Fruit fly (Drosophila melanogaster) whole organism, embryonic: ENCODE data around the gene Creld.

Experiments
- Bgb ChIP-seq: fragments of 200-800 bp; sonication (Bioruptor generic); IDR thresholded peaks from 2 replicates; pipeline ENCODE4 v1.3.6; 2022; ENCODE audit warnings: missing biosample characterization, missing genetic modification characterization; ENCODE audit not compliant: partially characterized antibody
- CG10654 ChIP-seq: fragments of 200-800 bp; sonication (Bioruptor generic); optimal IDR thresholded peaks from 2 replicates; lab custom pipeline; 2016; ENCODE audit warnings: missing biosample characterization, missing genetic modification characterization
- CG11085 ChIP-seq: fragments of 200-800 bp; sonication (Bioruptor generic); IDR thresholded peaks from 2 replicates; pipeline ENCODE4 v1.3.6; 2022; ENCODE audit warnings: missing biosample characterization, missing genetic modification characterization
- CG11504 ChIP-seq: fragments of 200-800 bp; sonication (Bioruptor generic); optimal IDR thresholded peaks from 3 replicates; lab custom pipeline; 2019; ENCODE audit warnings: missing biosample characterization, mild to moderate bottlenecking, missing genetic modification characterization, moderate library complexity
- CG11696 ChIP-seq: fragments of 200-800 bp; sonication (Bioruptor generic); IDR thresholded peaks from 2 replicates; pipeline ENCODE4 v1.3.6; 2022; ENCODE audit warnings: missing biosample characterization, missing genetic modification characterization
- CG12219 ChIP-seq: fragments of 200-800 bp; sonication (Bioruptor generic); optimal IDR thresholded peaks from 3 replicates; lab custom pipeline; 2018; ENCODE audit warnings: missing biosample characterization, mild to moderate bottlenecking, missing genetic modification characterization
- CG12744 ChIP-seq: fragments of 200-800 bp; sonication (Bioruptor generic); optimal IDR thresholded peaks from 2 replicates; lab custom pipeline; 2016; ENCODE audit warnings: missing biosample characterization, missing genetic modification characterization
- CG13287 ChIP-seq: fragments of 200-800 bp; sonication (Bioruptor generic); IDR thresholded peaks from 2 replicates; pipeline ENCODE4 v1.3.6; 2022; ENCODE audit warnings: missing biosample characterization, missing genetic modification characterization; ENCODE audit not compliant: partially characterized antibody
- CG14050 ChIP-seq: fragments of 200-800 bp; sonication (Bioruptor generic); IDR thresholded peaks from 3 replicates; pipeline ENCODE4 v1.3.6; 2022; ENCODE audit warnings: missing biosample characterization, missing genetic modification characterization
- CG14441 ChIP-seq: fragments of 200-800 bp; sonication (Bioruptor generic); IDR thresholded peaks from 2 replicates; pipeline ENCODE4 v1.3.6; 2022; ENCODE audit warnings: missing biosample characterization, missing genetic modification characterization
- CG14965 ChIP-seq: fragments of 200-800 bp; sonication (Bioruptor generic); optimal IDR thresholded peaks from 2 replicates; lab custom pipeline; 2016; ENCODE audit warnings: missing biosample characterization, missing genetic modification characterization, borderline replicate concordance
- CG15479 ChIP-seq: fragments of 200-800 bp; sonication (Bioruptor generic); optimal IDR thresholded peaks from 3 replicates; lab custom pipeline; 2019; ENCODE audit warnings: missing biosample characterization, mild to moderate bottlenecking, missing genetic modification characterization, moderate library complexity
- CG16813 ChIP-seq: fragments of 200-800 bp; sonication (Bioruptor generic); IDR thresholded peaks from 3 replicates; pipeline ENCODE4 v1.3.6; 2022; ENCODE audit warnings: missing biosample characterization, missing genetic modification characterization; ENCODE audit not compliant: partially characterized antibody
- CG17612 ChIP-seq: fragments of 200-800 bp; sonication (Bioruptor generic); IDR thresholded peaks from 2 replicates; pipeline ENCODE4 v1.3.6; 2022; ENCODE audit warnings: missing biosample characterization, missing genetic modification characterization
- CG2116 ChIP-seq: fragments of 200-800 bp; sonication (Bioruptor generic); optimal IDR thresholded peaks from 3 replicates; lab custom pipeline; 2018; ENCODE audit warnings: missing biosample characterization, mild to moderate bottlenecking, missing genetic modification characterization
- CG2889 ChIP-seq: fragments of 200-800 bp; sonication (Bioruptor generic); IDR thresholded peaks from 3 replicates; pipeline ENCODE4 v1.3.6; 2022; ENCODE audit warnings: missing biosample characterization, missing genetic modification characterization
- CG30020 ChIP-seq: fragments of 200-800 bp; optimal IDR thresholded peaks from 2 replicates; lab custom pipeline; 2019; ENCODE audit warnings: missing biosample characterization, mild to moderate bottlenecking, missing genetic modification characterization, moderate library complexity
- CG31441 ChIP-seq: fragments of 200-800 bp; sonication (Bioruptor generic); IDR thresholded peaks from 2 replicates; pipeline ENCODE4 v1.3.6; 2022; ENCODE audit warnings: missing biosample characterization, missing genetic modification characterization
- CG33557 ChIP-seq: fragments of 200-800 bp; sonication (Bioruptor generic); optimal IDR thresholded peaks from 2 replicates; lab custom pipeline; 2019; ENCODE audit warnings: missing biosample characterization, mild to moderate bottlenecking, missing genetic modification characterization, moderate library complexity
- CG3838 ChIP-seq: fragments of 200-800 bp; sonication (Bioruptor generic); optimal IDR thresholded peaks from 3 replicates; lab custom pipeline; 2016; ENCODE audit warnings: missing biosample characterization, missing genetic modification characterization
- CG6689 ChIP-seq: fragments of 200-800 bp; sonication (Bioruptor generic); IDR thresholded peaks from 2 replicates; pipeline ENCODE4 v1.3.6; 2022; ENCODE audit warnings: missing biosample characterization, missing genetic modification characterization
- CG7745 ChIP-seq: fragments of 200-800 bp; sonication (Bioruptor generic); optimal IDR thresholded peaks from 2 replicates; lab custom pipeline; 2018; ENCODE audit warnings: missing biosample characterization, mild to moderate bottlenecking, missing genetic modification characterization, moderate library complexity
- CG7786 ChIP-seq: fragments of 200-800 bp; sonication (Bioruptor generic); optimal IDR thresholded peaks from 2 replicates; lab custom pipeline; 2016; ENCODE audit warnings: missing biosample characterization, missing genetic modification characterization
- CG7987 ChIP-seq: fragments of 200-800 bp; sonication (Bioruptor generic); optimal IDR thresholded peaks from 2 replicates; lab custom pipeline; 2018; ENCODE audit warnings: missing biosample characterization, mild to moderate bottlenecking, missing genetic modification characterization, moderate library complexity
- CTCF ChIP-seq: fragments of 200-800 bp; sonication (Bioruptor generic); optimal IDR thresholded peaks from 2 replicates; lab custom pipeline; 2017; ENCODE audit warnings: missing biosample characterization, mild to moderate bottlenecking, missing genetic modification characterization, moderate library complexity
- CrebB ChIP-seq: fragments of 200-800 bp; sonication (Bioruptor generic); optimal IDR thresholded peaks from 3 replicates; lab custom pipeline; 2018; ENCODE audit warnings: missing biosample characterization, mild to moderate bottlenecking, missing genetic modification characterization
- Dbx ChIP-seq: fragments of 200-800 bp; sonication (Bioruptor generic); IDR thresholded peaks from 3 replicates; pipeline ENCODE4 v1.3.6; 2022; ENCODE audit warnings: missing biosample characterization, missing genetic modification characterization
- Dll ChIP-seq: fragments of 200-800 bp; sonication (Bioruptor generic); IDR thresholded peaks from 4 replicates; pipeline ENCODE4 v1.3.6; 2022; ENCODE audit warnings: missing biosample characterization, missing genetic modification characterization; ENCODE audit not compliant: partially characterized antibody
- Dref ChIP-seq: fragments of 200-800 bp; sonication (Bioruptor generic); IDR thresholded peaks from 2 replicates; pipeline ENCODE4 v1.3.6; 2022; ENCODE audit warnings: missing biosample characterization, missing genetic modification characterization
- ERR ChIP-seq: fragments of 200-800 bp; sonication (Bioruptor generic); optimal IDR thresholded peaks from 2 replicates; lab custom pipeline; 2016; ENCODE audit warnings: missing biosample characterization, missing genetic modification characterization
- Fer3 ChIP-seq: fragments of 200-800 bp; sonication (Bioruptor generic); optimal IDR thresholded peaks from 2 replicates; lab custom pipeline; 2018; ENCODE audit warnings: missing biosample characterization, mild to moderate bottlenecking, missing genetic modification characterization, moderate library complexity
- H15 ChIP-seq: fragments of 200-800 bp; sonication (Bioruptor generic); IDR thresholded peaks from 3 replicates; pipeline ENCODE4 v1.3.6; 2022; ENCODE audit warnings: missing biosample characterization, missing genetic modification characterization
- HmgZ ChIP-seq: fragments of 200-800 bp; sonication (Bioruptor generic); optimal IDR thresholded peaks from 2 replicates; lab custom pipeline; 2018; ENCODE audit warnings: missing biosample characterization, mild to moderate bottlenecking, missing genetic modification characterization
- Hmr ChIP-seq: fragments of 200-800 bp; sonication (Bioruptor generic); optimal IDR thresholded peaks from 3 replicates; lab custom pipeline; 2017; ENCODE audit warnings: mild to moderate bottlenecking, missing biosample characterization, missing genetic modification reagents, missing genetic modification characterization
- MTF-1 ChIP-seq: fragments of 200-800 bp; sonication (Bioruptor generic); optimal IDR thresholded peaks from 2 replicates; lab custom pipeline; 2018; ENCODE audit warnings: missing biosample characterization, mild to moderate bottlenecking, missing genetic modification characterization, borderline replicate concordance
- Meics ChIP-seq: fragments of 200-800 bp; sonication (Bioruptor generic); optimal IDR thresholded peaks from 2 replicates; lab custom pipeline; 2017; ENCODE audit warnings: missing biosample characterization, mild to moderate bottlenecking, missing genetic modification characterization
- Sin3A ChIP-seq: fragments of >200 bp; optimal IDR thresholded peaks from 2 replicates; lab custom pipeline; 2018
- Sry-δ ChIP-seq: fragments of 200-800 bp; sonication (Bioruptor generic); optimal IDR thresholded peaks from 2 replicates; lab custom pipeline; 2016; ENCODE audit warnings: missing biosample characterization, missing genetic modification characterization
- Xbp1 ChIP-seq: fragments of 200-800 bp; sonication (Bioruptor generic); optimal IDR thresholded peaks from 3 replicates; lab custom pipeline; 2016; ENCODE audit warnings: missing biosample characterization, mild to moderate bottlenecking, missing genetic modification characterization
- amos ChIP-seq: fragments of 200-800 bp; sonication (Bioruptor generic); IDR thresholded peaks from 2 replicates; pipeline ENCODE4 v1.3.6; 2022; ENCODE audit warnings: missing biosample characterization, missing genetic modification characterization; ENCODE audit not compliant: partially characterized antibody
- ato ChIP-seq: fragments of 200-800 bp; sonication (Bioruptor generic); IDR thresholded peaks from 2 replicates; pipeline ENCODE4 v1.3.6; 2022; ENCODE audit warnings: missing biosample characterization, missing genetic modification characterization; ENCODE audit not compliant: partially characterized antibody
- bab2 ChIP-seq: fragments of 200-800 bp; sonication (Bioruptor generic); optimal IDR thresholded peaks from 2 replicates; lab custom pipeline; 2016; ENCODE audit warnings: missing biosample characterization, missing genetic modification characterization
- btn ChIP-seq: fragments of 200-800 bp; sonication (Bioruptor generic); optimal IDR thresholded peaks from 2 replicates; lab custom pipeline; 2016; ENCODE audit warnings: missing biosample characterization, missing genetic modification characterization
- croc ChIP-seq: fragments of 200-800 bp; sonication (Bioruptor generic); conservative IDR thresholded peaks from 3 replicates; pipeline ENCODE4 v1.3.6; 2022; ENCODE audit warnings: missing biosample characterization, missing genetic modification characterization
- eve ChIP-seq, 2 experiments: fragments of >200 bp; optimal IDR thresholded peaks; 2 replicates each; lab custom pipeline; 2017; ENCODE audit warnings: missing biosample characterization in 2 of 2, missing genetic modification characterization in 2 of 2
- gcm2 ChIP-seq: fragments of 200-800 bp; sonication (Bioruptor generic); optimal IDR thresholded peaks from 2 replicates; lab custom pipeline; 2016; ENCODE audit warnings: missing biosample characterization, missing genetic modification characterization
- grau ChIP-seq: fragments of 200-800 bp; optimal IDR thresholded peaks from 3 replicates; lab custom pipeline; 2019; ENCODE audit warnings: missing biosample characterization, mild to moderate bottlenecking, missing genetic modification characterization, moderate library complexity
- her ChIP-seq: fragments of 200-800 bp; sonication (Bioruptor generic); optimal IDR thresholded peaks from 2 replicates; lab custom pipeline; 2016; ENCODE audit warnings: missing biosample characterization, missing genetic modification characterization
- mld ChIP-seq: fragments of 200-800 bp; sonication (Bioruptor generic); IDR thresholded peaks from 3 replicates; pipeline ENCODE4 v1.3.6; 2022; ENCODE audit warnings: missing biosample characterization, missing genetic modification characterization; ENCODE audit not compliant: partially characterized antibody
- slp2 ChIP-seq: fragments of 200-800 bp; sonication (Bioruptor generic); optimal IDR thresholded peaks from 2 replicates; lab custom pipeline; 2016; ENCODE audit warnings: missing biosample characterization, missing genetic modification characterization
- wek ChIP-seq: fragments of 200-800 bp; sonication (Bioruptor generic); optimal IDR thresholded peaks from 3 replicates; lab custom pipeline; 2018; ENCODE audit warnings: missing biosample characterization, mild to moderate bottlenecking, missing genetic modification characterization, moderate library complexity
- zen ChIP-seq: fragments of 200-800 bp; sonication (Bioruptor generic); optimal IDR thresholded peaks from 3 replicates; lab custom pipeline; 2018; ENCODE audit warnings: missing biosample characterization, mild to moderate bottlenecking, missing genetic modification characterization, moderate library complexity

Creld gene

DNA sequence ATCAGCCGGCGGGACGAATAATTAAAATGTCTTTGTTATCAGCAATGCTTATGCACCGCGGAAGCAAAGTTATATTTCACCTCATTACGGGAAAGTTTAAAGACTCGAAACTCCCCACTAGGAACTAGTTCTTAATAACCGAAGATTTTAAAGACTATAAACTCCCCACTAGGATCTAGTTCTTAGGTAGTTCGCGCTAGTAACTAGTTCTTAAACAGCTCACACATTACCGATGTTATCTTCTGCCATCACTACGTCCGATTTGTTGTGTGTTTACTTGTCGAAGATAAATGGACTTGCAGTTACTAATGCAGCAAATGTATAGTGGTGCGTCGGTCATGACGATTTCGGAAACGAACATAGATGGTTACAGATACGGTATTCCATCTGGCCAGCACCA lies 40.9 kb downstream of the Creld start, which contains the start of the genes CG31974 and CG11454 (continued):
- TF ChIP-seq wek (GFP tag; lab: Kevin White, UChicago): peak; percentile 3
- TF ChIP-seq Xbp1 (GFP tag; lab: Kevin White, UChicago): no peak
- TF ChIP-seq Fer3 (tag; lab: Kevin White, UChicago): peak; percentile 7
- TF ChIP-seq CG3838: no peak
- no peak for TF ChIP-seq ERR
- no peak for TF ChIP-seq CG14441 (GFP tag; lab: Robert Waterston, UW)
- no peak for TF ChIP-seq CG11696 (GFP tag; lab: Robert Waterston, UW)
- TF ChIP-seq croc (GFP tag; lab: Robert Waterston, UW): no peak
- no peak for TF ChIP-seq CG10654 (GFP tag; lab: Kevin White, UChicago)
- no peak for TF ChIP-seq MTF-1
- TF ChIP-seq CG16813 (GFP tag; lab: Robert Waterston, UW): peak; percentile 67; the same call in 2 of the 3 replicates
- TF ChIP-seq Sry-δ (GFP tag; lab: Kevin White, UChicago): peak; percentile 90
- TF ChIP-seq CG7745: no peak
- TF ChIP-seq amos: peak; percentile 94
- no peak for TF ChIP-seq bab2
- no peak for TF ChIP-seq CG15479 (GFP tag; lab: Kevin White, UChicago)
- TF ChIP-seq zen (tag; lab: Kevin White, UChicago): no peak
- TF ChIP-seq CG2116: peak; percentile 29
- TF ChIP-seq CTCF (GFP tag; lab: Kevin White, UChicago): peak; percentile 43
- no peak for TF ChIP-seq CG2889 (GFP tag; lab: Robert Waterston, UW)
- peak; percentile 88 for TF ChIP-seq Dll (GFP tag; lab: Robert Waterston, UW)
- no peak for TF ChIP-seq CG14050 (GFP tag; lab: Robert Waterston, UW)
- peak; percentile 61 for TF ChIP-seq HmgZ (tag; lab: Kevin White, UChicago)
- peak; percentile 5 for TF ChIP-seq CG30020 (tag; lab: Kevin White, UChicago)
- TF ChIP-seq Sin3A (lab: Kevin White, UChicago): no peak
- peak; percentile 7 for TF ChIP-seq Hmr (GFP tag; lab: Kevin White, UChicago)
- TF ChIP-seq btn (GFP tag; lab: Kevin White, UChicago): no peak
- no peak for TF ChIP-seq CG33557
- peak; percentile 69 for TF ChIP-seq her (GFP tag; lab: Kevin White, UChicago)
- no peak for TF ChIP-seq Dbx
- TF ChIP-seq CG17612 (GFP tag; lab: Robert Waterston, UW): no peak
- TF ChIP-seq CG6689 (GFP tag; lab: Robert Waterston, UW): no peak
- TF ChIP-seq eve (GFP tag; optimal IDR thresholded peaks at IDR 0.05; lab: Kevin White, UChicago): no peak
- TF ChIP-seq CG7987 (GFP tag; lab: Kevin White, UChicago): peak; percentile 14
- TF ChIP-seq CG13287 (GFP tag; lab: Robert Waterston, UW): peak; percentile 97
- TF ChIP-seq CG7786 (GFP tag; lab: Kevin White, UChicago): no peak
- TF ChIP-seq CG11085 (GFP tag; lab: Robert Waterston, UW): no peak
- TF ChIP-seq CrebB (tag; lab: Kevin White, UChicago): peak; percentile 29
- no peak for TF ChIP-seq CG11504 (tag; lab: Kevin White, UChicago)
- TF ChIP-seq mld (GFP tag; lab: Robert Waterston, UW): 0 out of 3 replicates have a peak, but pooled peaks have one; percentile 41
- no peak for TF ChIP-seq CG12219 (GFP tag; lab: Kevin White, UChicago)
- TF ChIP-seq H15: no peak
- TF ChIP-seq Dref (GFP tag; lab: Robert Waterston, UW): peak; percentile 44
- TF ChIP-seq CG31441: no peak
- TF ChIP-seq Bgb (GFP tag; lab: Robert Waterston, UW): peak; percentile 91
- no peak for TF ChIP-seq CG14965 (GFP tag; lab: Kevin White, UChicago)
- TF ChIP-seq slp2 (GFP tag; lab: Kevin White, UChicago): no peak
- TF ChIP-seq grau (tag; lab: Kevin White, UChicago): peak; percentile 21
- TF ChIP-seq ato (GFP tag; lab: Robert Waterston, UW): peak; percentile 36; the same call in 1 of the 2 replicates
- no peak for TF ChIP-seq Meics
- TF ChIP-seq gcm2 (GFP tag; lab: Kevin White, UChicago): no peak
- TF ChIP-seq CG12744 (GFP tag; lab: Kevin White, UChicago): no peak
